Fruit fly (Drosophila melanogaster) whole organism, embryonic: ENCODE measurements around the gene CG12056.

ENCODE experiments used
- Atf6 ChIP-seq: fragments of 200-800 bp; sonication (Bioruptor generic); IDR thresholded peaks from 2 replicates; pipeline ENCODE4 v1.3.6; 2022; ENCODE audit warnings: missing biosample characterization, missing genetic modification characterization
- B-H1 ChIP-seq: fragments of 200-800 bp; sonication (Bioruptor generic); IDR thresholded peaks from 3 replicates; pipeline ENCODE4 v1.3.6; 2022; ENCODE audit warnings: missing biosample characterization, missing genetic modification characterization
- CG14860 ChIP-seq: fragments of 200-800 bp; sonication (Bioruptor generic); IDR thresholded peaks from 3 replicates; pipeline ENCODE4 v1.3.6; 2022; ENCODE audit warnings: missing biosample characterization, missing genetic modification characterization; ENCODE audit not compliant: partially characterized antibody
- CG1603 ChIP-seq: fragments of 200-800 bp; sonication (Bioruptor generic); optimal IDR thresholded peaks from 2 replicates; lab custom pipeline; 2019; ENCODE audit warnings: missing biosample characterization, mild to moderate bottlenecking, missing genetic modification characterization, moderate library complexity
- CG18599 ChIP-seq: fragments of 200-800 bp; sonication (Bioruptor generic); optimal IDR thresholded peaks from 3 replicates; lab custom pipeline; 2017; ENCODE audit warnings: missing biosample characterization, missing genetic modification characterization, mild to moderate bottlenecking, moderate library complexity, missing genetic modification reagents
- CG18764 ChIP-seq: fragments of 200-800 bp; sonication (Bioruptor generic); optimal IDR thresholded peaks from 3 replicates; lab custom pipeline; 2016; ENCODE audit warnings: missing biosample characterization, missing genetic modification characterization
- CG2889 ChIP-seq: fragments of 200-800 bp; sonication (Bioruptor generic); IDR thresholded peaks from 3 replicates; pipeline ENCODE4 v1.3.6; 2022; ENCODE audit warnings: missing biosample characterization, missing genetic modification characterization
- CG32772 ChIP-seq: fragments of 200-800 bp; sonication (Bioruptor generic); IDR thresholded peaks from 2 replicates; pipeline ENCODE4 v1.3.6; 2022; ENCODE audit warnings: missing biosample characterization, missing genetic modification characterization
- CG3407 ChIP-seq: fragments of 200-800 bp; sonication (Bioruptor generic); optimal IDR thresholded peaks from 2 replicates; lab custom pipeline; 2018; ENCODE audit warnings: missing biosample characterization, mild to moderate bottlenecking, missing genetic modification characterization
- CG34224 ChIP-seq: fragments of 200-800 bp; sonication (Bioruptor generic); IDR thresholded peaks from 3 replicates; pipeline ENCODE4 v1.3.6; 2022; ENCODE audit warnings: missing biosample characterization, missing genetic modification characterization; ENCODE audit not compliant: partially characterized antibody
- CG34376 ChIP-seq: fragments of 200-800 bp; sonication (Bioruptor generic); optimal IDR thresholded peaks from 2 replicates; lab custom pipeline; 2018; ENCODE audit warnings: missing biosample characterization, mild to moderate bottlenecking, missing genetic modification characterization
- CG42726 ChIP-seq: fragments of 200-800 bp; sonication (Bioruptor generic); IDR thresholded peaks from 2 replicates; pipeline ENCODE4 v1.3.6; 2022; ENCODE audit warnings: missing biosample characterization, missing genetic modification characterization; ENCODE audit not compliant: partially characterized antibody
- CG5245 ChIP-seq: fragments of 200-800 bp; sonication (Bioruptor generic); optimal IDR thresholded peaks from 3 replicates; lab custom pipeline; 2016; ENCODE audit warnings: missing biosample characterization, missing genetic modification characterization
- CG6765 ChIP-seq: fragments of 200-800 bp; sonication (Bioruptor generic); optimal IDR thresholded peaks from 3 replicates; lab custom pipeline; 2017; ENCODE audit warnings: missing biosample characterization, mild to moderate bottlenecking, missing genetic modification characterization
- CG6854 ChIP-seq: fragments of 200-800 bp; sonication (Bioruptor generic); optimal IDR thresholded peaks from 3 replicates; lab custom pipeline; 2017; ENCODE audit warnings: missing biosample characterization, mild to moderate bottlenecking, missing genetic modification characterization
- CG8089 ChIP-seq: fragments of 200-800 bp; sonication (Bioruptor generic); optimal IDR thresholded peaks from 3 replicates; lab custom pipeline; 2016; ENCODE audit warnings: missing biosample characterization, missing genetic modification characterization
- CG9817 ChIP-seq: fragments of 200-800 bp; sonication (Bioruptor generic); optimal IDR thresholded peaks from 2 replicates; lab custom pipeline; 2018; ENCODE audit warnings: missing biosample characterization, mild to moderate bottlenecking, missing genetic modification characterization, moderate library complexity
- CrebB ChIP-seq: fragments of 200-800 bp; sonication (Bioruptor generic); optimal IDR thresholded peaks from 3 replicates; lab custom pipeline; 2018; ENCODE audit warnings: missing biosample characterization, mild to moderate bottlenecking, missing genetic modification characterization
- Doc2 ChIP-seq: fragments of 200-800 bp; sonication (Bioruptor generic); IDR thresholded peaks from 2 replicates; pipeline ENCODE4 v1.3.6; 2022; ENCODE audit warnings: missing biosample characterization, missing genetic modification characterization
- Doc3 ChIP-seq: fragments of 200-800 bp; sonication (Bioruptor generic); IDR thresholded peaks from 3 replicates; pipeline ENCODE4 v1.3.6; 2022; ENCODE audit warnings: missing biosample characterization, missing genetic modification characterization; ENCODE audit not compliant: partially characterized antibody
- ERR ChIP-seq: fragments of 200-800 bp; sonication (Bioruptor generic); optimal IDR thresholded peaks from 2 replicates; lab custom pipeline; 2016; ENCODE audit warnings: missing biosample characterization, missing genetic modification characterization
- Fer3 ChIP-seq: fragments of 200-800 bp; sonication (Bioruptor generic); optimal IDR thresholded peaks from 2 replicates; lab custom pipeline; 2018; ENCODE audit warnings: missing biosample characterization, mild to moderate bottlenecking, missing genetic modification characterization, moderate library complexity
- H15 ChIP-seq: fragments of 200-800 bp; sonication (Bioruptor generic); IDR thresholded peaks from 3 replicates; pipeline ENCODE4 v1.3.6; 2022; ENCODE audit warnings: missing biosample characterization, missing genetic modification characterization
- HmgZ ChIP-seq: fragments of 200-800 bp; sonication (Bioruptor generic); optimal IDR thresholded peaks from 2 replicates; lab custom pipeline; 2018; ENCODE audit warnings: missing biosample characterization, mild to moderate bottlenecking, missing genetic modification characterization
- Hr51 ChIP-seq, 2 experiments: fragments of 200-800 bp; sonication (Bioruptor generic); optimal IDR thresholded peaks; 2 replicates in 1 of 2; 3 replicates in 1 of 2; lab custom pipeline; 2016 to 2018; ENCODE audit warnings: missing biosample characterization in 2 of 2, missing genetic modification characterization in 2 of 2, mild to moderate bottlenecking in 1 of 2, moderate library complexity in 1 of 2
- Lhr ChIP-seq: fragments of 200-800 bp; sonication (Bioruptor generic); optimal IDR thresholded peaks from 3 replicates; lab custom pipeline; 2017; ENCODE audit warnings: mild to moderate bottlenecking, missing biosample characterization, missing genetic modification reagents, missing genetic modification characterization
- Med ChIP-seq: fragments of 200-800 bp; sonication (Bioruptor generic); peaks from one replicate; lab custom pipeline; 2016; ENCODE audit warnings: missing biosample characterization, missing genetic modification characterization, mild to moderate bottlenecking, inconsistent platforms, moderate library complexity
- NK7.1 ChIP-seq: fragments of 200-800 bp; sonication (Bioruptor generic); optimal IDR thresholded peaks from 3 replicates; lab custom pipeline; 2016; ENCODE audit warnings: missing biosample characterization, missing genetic modification characterization
- Rx ChIP-seq: fragments of 200-800 bp; sonication (Bioruptor generic); IDR thresholded peaks from 2 replicates; pipeline ENCODE4 v1.3.6; 2022; ENCODE audit warnings: missing biosample characterization, missing genetic modification characterization
- Scr ChIP-seq: fragments of 200-800 bp; sonication (Bioruptor generic); IDR thresholded peaks from 2 replicates; pipeline ENCODE4 v1.3.6; 2022; ENCODE audit warnings: missing biosample characterization, missing genetic modification characterization; ENCODE audit not compliant: partially characterized antibody
- Side ChIP-seq: fragments of 200-800 bp; sonication (Bioruptor generic); optimal IDR thresholded peaks from 2 replicates; lab custom pipeline; 2016; ENCODE audit warnings: missing biosample characterization, missing genetic modification characterization
- Sin3A ChIP-seq: fragments of >200 bp; optimal IDR thresholded peaks from 2 replicates; lab custom pipeline; 2018
- Spps ChIP-seq: fragments of 200-800 bp; sonication (Bioruptor generic); optimal IDR thresholded peaks from 2 replicates; lab custom pipeline; 2018; ENCODE audit warnings: missing biosample characterization, mild to moderate bottlenecking, missing genetic modification characterization
- Vsx1 ChIP-seq: fragments of 200-800 bp; sonication (Bioruptor generic); optimal IDR thresholded peaks from 2 replicates; lab custom pipeline; 2017; ENCODE audit warnings: missing biosample characterization, mild to moderate bottlenecking, missing genetic modification characterization, missing genetic modification reagents
- Xrp1 ChIP-seq: fragments of 200-800 bp; sonication (Bioruptor generic); IDR thresholded peaks from 2 replicates; pipeline ENCODE4 v1.3.6; 2022; ENCODE audit warnings: missing biosample characterization, missing genetic modification characterization
- bab2 ChIP-seq: fragments of 200-800 bp; sonication (Bioruptor generic); optimal IDR thresholded peaks from 2 replicates; lab custom pipeline; 2016; ENCODE audit warnings: missing biosample characterization, missing genetic modification characterization
- btn ChIP-seq: fragments of 200-800 bp; sonication (Bioruptor generic); optimal IDR thresholded peaks from 2 replicates; lab custom pipeline; 2016; ENCODE audit warnings: missing biosample characterization, missing genetic modification characterization
- croc ChIP-seq: fragments of 200-800 bp; sonication (Bioruptor generic); conservative IDR thresholded peaks from 3 replicates; pipeline ENCODE4 v1.3.6; 2022; ENCODE audit warnings: missing biosample characterization, missing genetic modification characterization
- esg ChIP-seq: fragments of 200-800 bp; sonication (Bioruptor generic); conservative IDR thresholded peaks from 2 replicates; pipeline ENCODE4 v1.3.6; 2022; ENCODE audit warnings: missing biosample characterization, missing genetic modification characterization
- fru ChIP-seq: fragments of >200 bp; optimal IDR thresholded peaks from 2 replicates; lab custom pipeline; 2017
- gcm ChIP-seq: fragments of 200-800 bp; sonication (Bioruptor generic); optimal IDR thresholded peaks from 2 replicates; lab custom pipeline; 2019; ENCODE audit warnings: missing biosample characterization, mild to moderate bottlenecking, missing genetic modification characterization, moderate library complexity
- hkb ChIP-seq, 2 experiments: fragments of 200-800 bp in 1 of 2; fragments of >200 bp in 1 of 2; sonication (Bioruptor generic) in 1 of 2; IDR thresholded peaks in 1 of 2; optimal IDR thresholded peaks in 1 of 2; 2 replicates each; pipeline versions ENCODE4 v1.3.6 to Lab custom; 2017 to 2022; ENCODE audit warnings: missing biosample characterization in 1 of 2, missing genetic modification characterization in 1 of 2
- odd ChIP-seq: fragments of 200-800 bp; sonication (Bioruptor generic); optimal IDR thresholded peaks from 2 replicates; lab custom pipeline; 2017; ENCODE audit warnings: missing biosample characterization, mild to moderate bottlenecking, missing genetic modification characterization
- tio ChIP-seq: fragments of 200-800 bp; sonication (Bioruptor generic); optimal IDR thresholded peaks from 2 replicates; lab custom pipeline; 2017; ENCODE audit warnings: missing biosample characterization, missing genetic modification characterization, inconsistent platforms
- trh ChIP-seq: fragments of 200-800 bp; sonication (Bioruptor generic); optimal IDR thresholded peaks from 2 replicates; lab custom pipeline; 2016; ENCODE audit warnings: missing biosample characterization, missing genetic modification characterization
- tx ChIP-seq: fragments of 200-800 bp; sonication (Bioruptor generic); optimal IDR thresholded peaks from 2 replicates; lab custom pipeline; 2016; ENCODE audit warnings: missing biosample characterization, missing genetic modification characterization
- yki ChIP-seq: fragments of >200 bp; optimal IDR thresholded peaks from 3 replicates; lab custom pipeline; 2018

Gene CG12056

DNA sequence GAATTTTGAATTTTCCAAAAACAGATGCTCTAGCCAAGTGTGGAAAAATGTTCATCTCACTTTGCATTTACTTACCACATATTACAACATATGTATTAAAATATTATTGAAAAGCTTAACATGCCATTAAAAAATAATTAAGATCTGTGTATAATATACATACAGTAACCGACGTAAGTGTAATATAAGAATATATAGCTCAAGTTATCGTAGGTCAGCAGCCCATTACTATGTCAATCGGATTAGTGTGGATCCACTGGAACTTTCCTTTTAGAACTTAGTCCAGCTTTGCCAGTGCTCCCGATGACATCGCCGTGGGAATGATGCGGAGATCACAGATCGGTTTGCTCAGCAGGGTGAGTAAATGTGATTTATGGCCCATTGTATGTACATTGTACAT lies 22.1 kb downstream of the CG12056 start, which contains the start of gene Obp8a:
Gene Obp8a (plus strand): TSS at position 301 of the 400 bp plus-strand sequence.
- no peak for TF ChIP-seq hkb (optimal IDR thresholded peaks at IDR 0.05; lab: Kevin White, UChicago)
- TF ChIP-seq hkb (GFP tag; IDR thresholded peaks at IDR 0.05; lab: Robert Waterston, UW) = no peak
- no peak for TF ChIP-seq trh (GFP tag; lab: Kevin White, UChicago)
- no peak for TF ChIP-seq ERR (GFP tag; lab: Kevin White, UChicago)
- no peak for TF ChIP-seq CG8089
- no peak for TF ChIP-seq Hr51 (GFP tag; optimal IDR thresholded peaks at IDR 0.05; lab: Kevin White, UChicago)
- TF ChIP-seq bab2 (GFP tag; lab: Kevin White, UChicago) = no peak
- TF ChIP-seq tio (GFP tag; lab: Kevin White, UChicago) = no peak
- TF ChIP-seq CG9817 (tag; lab: Kevin White, UChicago) = no peak
- no peak for TF ChIP-seq Lhr (GFP tag; lab: Kevin White, UChicago)
- TF ChIP-seq Scr (GFP tag; lab: Robert Waterston, UW) = no peak
- no peak for TF ChIP-seq Atf6 (GFP tag; lab: Robert Waterston, UW)

- TF ChIP-seq yki (lab: Kevin White, UChicago) = no peak
- TF ChIP-seq esg = no peak
- TF ChIP-seq CG42726 (GFP tag; lab: Robert Waterston, UW) = no peak
Observed at dm6 chrX:9215485-9215884, 23.0 kb downstream of the CG12056 start, which contains the start of gene CG15368. Gene CG15368, plus strand, starts transcription at chrX:9215785.

DNA sequence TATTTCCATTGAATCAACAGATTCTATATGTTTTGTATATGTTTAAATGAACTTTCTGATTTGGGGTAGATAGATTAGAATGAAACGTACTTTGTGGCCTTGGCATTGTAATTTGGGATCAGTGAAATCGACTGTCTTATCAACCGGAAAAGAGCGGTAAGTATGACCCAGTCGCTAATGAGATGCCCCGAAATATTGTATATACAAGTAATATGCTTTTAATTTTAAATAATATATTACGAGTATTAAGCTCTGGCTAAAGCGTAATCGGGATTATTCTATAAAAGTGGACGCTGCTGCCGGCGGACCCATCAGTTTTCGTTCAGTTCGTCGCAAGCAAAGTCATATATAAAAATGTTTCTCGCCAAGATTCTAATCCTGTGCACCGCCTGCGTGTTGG lies 24.1 kb downstream of the CG12056 start, which contains the start of gene CG15369:
Gene CG15369 (plus strand): TSS at position 301 of the 400 bp plus-strand sequence.
- no peak for TF ChIP-seq HmgZ
- no peak for TF ChIP-seq CG1603 (tag; lab: Kevin White, UChicago)
- no peak for TF ChIP-seq CG5245 (GFP tag; lab: Kevin White, UChicago)

- no peak for TF ChIP-seq CG3407 (GFP tag; lab: Kevin White, UChicago)
- TF ChIP-seq fru (lab: Kevin White, UChicago) = no peak
- no peak for TF ChIP-seq CG34376 (GFP tag; lab: Kevin White, UChicago)
- no peak for TF ChIP-seq croc (GFP tag; lab: Robert Waterston, UW)
- no peak for TF ChIP-seq CG18764
- TF ChIP-seq gcm = no peak
- TF ChIP-seq Spps (tag; lab: Kevin White, UChicago) = no peak
- TF ChIP-seq NK7.1 (GFP tag; lab: Kevin White, UChicago) = no peak
- no peak for TF ChIP-seq Doc2
- no peak for TF ChIP-seq HmgZ
- TF ChIP-seq CG6765 (GFP tag; lab: Kevin White, UChicago) = no peak
- TF ChIP-seq Vsx1 (GFP tag; lab: Kevin White, UChicago) = no peak
- TF ChIP-seq Rx (GFP tag; lab: Robert Waterston, UW) = peak; percentile 39
- TF ChIP-seq tx (GFP tag; lab: Kevin White, UChicago) = no peak
- no peak for TF ChIP-seq Sin3A (lab: Kevin White, UChicago)
- no peak for TF ChIP-seq CG18599
- TF ChIP-seq CG2889 (GFP tag; lab: Robert Waterston, UW) = no peak
- TF ChIP-seq Fer3 (tag; lab: Kevin White, UChicago) = no peak
- no peak for TF ChIP-seq CrebB
- no peak for TF ChIP-seq CG6854 (GFP tag; lab: Kevin White, UChicago)
- TF ChIP-seq Med (GFP tag; lab: Kevin White, UChicago) = peak; percentile 81
- TF ChIP-seq Xrp1 = peak; percentile 53; the same call in 1 of the 2 replicates
- peak; percentile 14 for TF ChIP-seq btn
- TF ChIP-seq Doc3 = no peak
- TF ChIP-seq CG14860 (GFP tag; lab: Robert Waterston, UW) = no peak
- TF ChIP-seq H15 (GFP tag; lab: Robert Waterston, UW) = no peak
- no peak for TF ChIP-seq CG32772
- TF ChIP-seq CG34224 (GFP tag; lab: Robert Waterston, UW) = no peak
- TF ChIP-seq odd = no peak
- no peak for TF ChIP-seq B-H1 (GFP tag; lab: Robert Waterston, UW)
- TF ChIP-seq Side (GFP tag; lab: Kevin White, UChicago) = no peak
Observed at dm6 chrX:9220434-9220833, 28.0 kb downstream of the CG12056 start.
